Worm (Caenorhabditis elegans) whole organism, late embryonic: ENCODE measurements around the gene ZK1067.3.

ENCODE experiments used
- C08G9.2 ChIP-seq: sonication (generic microtip); optimal IDR thresholded peaks from 2 replicates; lab custom pipeline; 2016; ENCODE audit warnings: mild to moderate bottlenecking, missing genetic modification characterization, moderate library complexity, missing compliant biosample characterization
- K09A11.1 ChIP-seq: sonication (generic microtip); optimal IDR thresholded peaks from 2 replicates; lab custom pipeline; 2017; ENCODE audit warnings: antibody characterized with exemption, mild to moderate bottlenecking, missing genetic modification characterization, missing compliant biosample characterization; ENCODE audit not compliant: insufficient read depth
- Y22D7AL.16 ChIP-seq: sonication (generic microtip); optimal IDR thresholded peaks from 2 replicates; lab custom pipeline; 2016; ENCODE audit warnings: missing genetic modification characterization, missing compliant biosample characterization
- ahr-1 ChIP-seq: sonication (generic microtip); optimal IDR thresholded peaks from 2 replicates; lab custom pipeline; 2016; ENCODE audit warnings: missing genetic modification characterization, missing compliant biosample characterization
- ama-1 ChIP-seq: fragments of 150-350 bp; optimal IDR thresholded peaks from 2 replicates; lab custom pipeline; 2014
- ceh-14 ChIP-seq: sonication (generic microtip); optimal IDR thresholded peaks from 2 replicates; lab custom pipeline; 2016; ENCODE audit warnings: missing genotype, missing genetic modification characterization, missing compliant biosample characterization
- ceh-2 ChIP-seq: sonication (generic microtip); optimal IDR thresholded peaks from 2 replicates; lab custom pipeline; 2016; ENCODE audit warnings: missing genotype, missing genetic modification characterization, missing compliant biosample characterization
- ceh-24 ChIP-seq: sonication (generic microtip); optimal IDR thresholded peaks from 2 replicates; lab custom pipeline; 2016; ENCODE audit warnings: mild to moderate bottlenecking, missing genetic modification characterization, missing compliant biosample characterization
- ceh-31 ChIP-seq: sonication (generic microtip); optimal IDR thresholded peaks from 2 replicates; lab custom pipeline; 2016; ENCODE audit warnings: missing genetic modification characterization, missing compliant biosample characterization
- ceh-34 ChIP-seq: sonication (generic microtip); optimal IDR thresholded peaks from 2 replicates; lab custom pipeline; 2016; ENCODE audit warnings: mild to moderate bottlenecking, missing genetic modification characterization, missing compliant biosample characterization
- ceh-48 ChIP-seq: sonication (generic microtip); optimal IDR thresholded peaks from 2 replicates; lab custom pipeline; 2016; ENCODE audit warnings: missing genetic modification characterization, inconsistent platforms, missing compliant biosample characterization
- dmd-4 ChIP-seq: sonication (generic microtip); optimal IDR thresholded peaks from 2 replicates; lab custom pipeline; 2016; ENCODE audit warnings: borderline replicate concordance, missing genetic modification characterization, missing compliant biosample characterization
- dve-1 ChIP-seq: sonication (generic microtip); optimal IDR thresholded peaks from 2 replicates; lab custom pipeline; 2017; ENCODE audit warnings: antibody characterized with exemption, mild to moderate bottlenecking, missing genetic modification characterization, missing compliant biosample characterization
- ets-4 ChIP-seq: sonication (generic microtip); optimal IDR thresholded peaks from 2 replicates; lab custom pipeline; 2016; ENCODE audit warnings: missing genetic modification characterization, missing compliant biosample characterization
- eyg-1 ChIP-seq: sonication (generic microtip); optimal IDR thresholded peaks from 2 replicates; lab custom pipeline; 2016; ENCODE audit warnings: missing genotype, missing genetic modification characterization, missing compliant biosample characterization
- fax-1 ChIP-seq: sonication (generic microtip); optimal IDR thresholded peaks from 2 replicates; lab custom pipeline; 2016; ENCODE audit warnings: missing genotype, missing genetic modification characterization, missing compliant biosample characterization
- fkh-10 ChIP-seq: fragments of 150-350 bp; optimal IDR thresholded peaks from 2 replicates; lab custom pipeline; 2014; ENCODE audit warnings: missing biosample characterization, missing genetic modification reagents, missing genetic modification characterization
- fkh-6 ChIP-seq: sonication (generic microtip); optimal IDR thresholded peaks from 2 replicates; lab custom pipeline; 2016; ENCODE audit warnings: missing genetic modification characterization, missing compliant biosample characterization
- hlh-15 ChIP-seq: sonication (generic microtip); optimal IDR thresholded peaks from 2 replicates; lab custom pipeline; 2016; ENCODE audit warnings: missing genetic modification characterization, missing compliant biosample characterization
- hlh-30 ChIP-seq: sonication (generic microtip); optimal IDR thresholded peaks from 2 replicates; lab custom pipeline; 2017; ENCODE audit warnings: antibody characterized with exemption, missing genetic modification characterization, missing compliant biosample characterization; ENCODE audit not compliant: insufficient read depth
- hlh-6 ChIP-seq: sonication (generic microtip); optimal IDR thresholded peaks from 2 replicates; lab custom pipeline; 2016; ENCODE audit warnings: missing genotype, missing genetic modification characterization, missing compliant biosample characterization
- hlh-8 ChIP-seq: sonication (generic microtip); optimal IDR thresholded peaks from 2 replicates; lab custom pipeline; 2016; ENCODE audit warnings: missing genotype, missing genetic modification characterization, missing compliant biosample characterization
- lim-6 ChIP-seq: sonication (generic microtip); optimal IDR thresholded peaks from 2 replicates; lab custom pipeline; 2016; ENCODE audit warnings: missing genetic modification characterization, missing compliant biosample characterization
- lin-11 ChIP-seq: fragments of 200-800 bp; sonication (Bioruptor generic); optimal IDR thresholded peaks from 2 replicates; lab custom pipeline; 2018; ENCODE audit warnings: mild to moderate bottlenecking, missing genetic modification characterization, missing compliant biosample characterization
- madf-2 ChIP-seq: sonication (generic microtip); optimal IDR thresholded peaks from 2 replicates; lab custom pipeline; 2017; ENCODE audit warnings: missing genetic modification characterization, missing compliant biosample characterization
- nhr-232 ChIP-seq: sonication (generic microtip); optimal IDR thresholded peaks from 2 replicates; lab custom pipeline; 2016; ENCODE audit warnings: missing genetic modification characterization, missing compliant biosample characterization
- odd-2 ChIP-seq: sonication (generic microtip); optimal IDR thresholded peaks from 2 replicates; lab custom pipeline; 2017; ENCODE audit warnings: antibody characterized with exemption, mild to moderate bottlenecking, missing genetic modification characterization, missing compliant biosample characterization
- pag-3 ChIP-seq: sonication (generic microtip); optimal IDR thresholded peaks from 2 replicates; lab custom pipeline; 2016; ENCODE audit warnings: missing compliant biosample characterization, missing genetic modification characterization, borderline replicate concordance
- pat-9 ChIP-seq: fragments of 200-800 bp; sonication (Bioruptor generic); optimal IDR thresholded peaks from 2 replicates; lab custom pipeline; 2018; ENCODE audit warnings: mild to moderate bottlenecking, missing genetic modification characterization, moderate library complexity, missing compliant biosample characterization
- pax-1 ChIP-seq: fragments of 150-350 bp; optimal IDR thresholded peaks from 2 replicates; lab custom pipeline; 2014; ENCODE audit warnings: missing biosample characterization, missing genetic modification characterization
- pha-2 ChIP-seq: sonication (generic microtip); optimal IDR thresholded peaks from 2 replicates; lab custom pipeline; 2017; ENCODE audit warnings: mild to moderate bottlenecking, missing genetic modification characterization, missing compliant biosample characterization
- pros-1 ChIP-seq: fragments of 150-350 bp; optimal IDR thresholded peaks from 2 replicates; lab custom pipeline; 2014; ENCODE audit warnings: missing biosample characterization, missing genetic modification reagents, missing genetic modification characterization
- sdc-2 ChIP-seq: sonication (generic microtip); optimal IDR thresholded peaks from 2 replicates; lab custom pipeline; 2016; ENCODE audit warnings: missing genotype, missing genetic modification characterization, missing compliant biosample characterization
- sox-2 ChIP-seq: fragments of 200-800 bp; sonication (Bioruptor generic); IDR thresholded peaks from 2 replicates; pipeline ENCODE4 v1.3.6; 2022; ENCODE audit warnings: missing genetic modification reagents, missing genetic modification characterization, missing compliant biosample characterization
- sox-4 ChIP-seq: sonication (generic microtip); optimal IDR thresholded peaks from 2 replicates; lab custom pipeline; 2017; ENCODE audit warnings: mild to moderate bottlenecking, missing genetic modification characterization, inconsistent platforms, missing compliant biosample characterization
- ttx-3 ChIP-seq: sonication (generic microtip); optimal IDR thresholded peaks from 2 replicates; lab custom pipeline; 2016; ENCODE audit warnings: missing genetic modification reagents, missing genetic modification characterization, missing compliant biosample characterization
- unc-55 ChIP-seq: sonication (generic microtip); optimal IDR thresholded peaks from 2 replicates; lab custom pipeline; 2017; ENCODE audit warnings: missing biosample characterization, missing genetic modification reagents, missing genetic modification characterization
- ztf-16 ChIP-seq: sonication (generic microtip); optimal IDR thresholded peaks from 2 replicates; lab custom pipeline; 2017; ENCODE audit warnings: missing genetic modification characterization, missing compliant biosample characterization

Gene ZK1067.3

DNA sequence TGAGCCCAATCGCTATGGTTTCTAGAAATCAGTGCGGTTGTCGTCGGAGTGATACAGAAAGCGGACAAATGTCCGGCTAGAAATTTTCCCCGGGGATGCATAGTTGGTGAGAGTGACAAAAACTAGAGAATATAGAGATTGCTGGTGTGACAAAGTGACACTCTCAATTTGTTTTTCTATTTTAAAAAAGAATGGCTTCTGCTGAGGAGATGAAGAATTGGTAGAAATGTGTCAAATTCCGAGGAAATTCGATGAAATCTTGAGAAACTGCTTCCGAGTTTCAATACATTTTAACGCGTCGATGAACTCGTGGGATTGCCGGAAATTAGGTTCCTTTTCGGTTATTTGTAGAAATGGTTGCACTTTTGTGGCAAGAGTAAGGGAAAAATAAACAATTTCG lies 28.9 kb upstream of the ZK1067.3 start, which contains the start of gene twk-4:
twk-4 (minus strand) TSS at position 101 of the 400 bp plus-strand sequence.
- TF ChIP-seq pax-1 = no peak
- TF ChIP-seq pros-1 = no peak
- TF ChIP-seq, all 69 proteins: peak for 0

DNA sequence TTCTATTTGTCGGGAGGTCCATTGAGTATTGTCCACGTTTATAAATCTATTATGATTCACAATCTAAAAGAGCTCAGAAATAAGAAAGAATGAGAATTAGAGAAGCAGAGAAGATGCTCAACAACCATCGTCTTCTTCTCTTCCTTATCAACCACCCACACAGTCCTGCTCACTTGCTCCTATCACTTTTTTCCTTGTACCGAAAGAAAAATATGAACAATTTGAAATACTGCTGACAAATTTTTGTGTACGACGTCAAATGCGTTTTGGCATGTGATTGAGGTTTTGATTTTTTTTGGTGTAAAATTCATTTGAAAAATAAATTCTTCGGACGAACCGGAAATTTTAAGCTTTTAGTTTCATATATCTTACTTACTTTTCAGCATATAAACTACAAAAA lies 26.7 kb upstream of the ZK1067.3 start:
- TF ChIP-seq ceh-14 (no peak), dve-1 (no peak), ama-1 (lab: Kevin White, UChicago) (no peak), pha-2 (tag; lab: Kevin White, UChicago) (no peak), lim-6 (tag; lab: Kevin White, UChicago) (no peak), hlh-30 (no peak), sdc-2 (tag; lab: Kevin White, UChicago) (no peak), dmd-4 (tag; lab: Kevin White, UChicago) (no peak), Y22D7AL.16 (tag; lab: Kevin White, UChicago) (no peak)

- TF ChIP-seq ceh-34 (tag; lab: Kevin White, UChicago) = no peak
- no peak for TF ChIP-seq hlh-15 (tag; lab: Kevin White, UChicago)
- no peak for TF ChIP-seq ceh-2
- no peak for TF ChIP-seq fkh-10 (GFP tag; lab: Kevin White, UChicago)
- no peak for TF ChIP-seq pax-1
- TF ChIP-seq unc-55 (GFP tag; lab: Kevin White, UChicago) = no peak
- TF ChIP-seq dve-1 = no peak
- no peak for TF ChIP-seq ama-1 (lab: Kevin White, UChicago)
- no peak for TF ChIP-seq ahr-1 (tag; lab: Kevin White, UChicago)
- no peak for TF ChIP-seq K09A11.1 (tag; lab: Kevin White, UChicago)
- TF ChIP-seq, all 69 proteins: peak for 0
Observed at ce11 chrII:9197212-9197611, 25.9 kb upstream of the ZK1067.3 start, which contains the start of gene let-23. let-23 (plus strand) TSS chrII:9197512.

ce11 chrII:9210076-9210475 lies 13.0 kb upstream of the ZK1067.3 start, which contains the start of gene ZK1067.4:
ZK1067.4 (plus strand) TSS chrII:9210376.
- TF ChIP-seq madf-2 (tag; lab: Kevin White, UChicago) (no peak), lin-11 (tag; lab: Kevin White, UChicago) (no peak), ttx-3 (tag; lab: Kevin White, UChicago) (no peak), nhr-232 (tag; lab: Kevin White, UChicago) (no peak), ets-4 (tag; lab: Kevin White, UChicago) (no peak), hlh-8 (tag; lab: Kevin White, UChicago) (no peak), odd-2 (no peak), C08G9.2 (tag; lab: Kevin White, UChicago) (no peak), ceh-31 (tag; lab: Kevin White, UChicago) (no peak), eyg-1 (no peak), ceh-48 (tag; lab: Kevin White, UChicago) (no peak)
- TF ChIP-seq, all 69 proteins: peak for 0

- TF ChIP-seq ceh-24 (no peak), ceh-48 (tag; lab: Kevin White, UChicago) (no peak), dve-1 (no peak), ama-1 (lab: Kevin White, UChicago) (no peak), hlh-6 (tag; lab: Kevin White, UChicago) (no peak), sox-2 (GFP tag; lab: Robert Waterston, UW) (no peak), ahr-1 (tag; lab: Kevin White, UChicago) (no peak), eyg-1 (no peak), fkh-6 (no peak), pat-9 (tag; lab: Kevin White, UChicago) (no peak), pag-3 (tag; lab: Kevin White, UChicago) (no peak), fax-1 (tag; lab: Kevin White, UChicago) (no peak), ztf-16 (tag; lab: Kevin White, UChicago) (no peak), ttx-3 (tag; lab: Kevin White, UChicago) (no peak), sox-4 (tag; lab: Kevin White, UChicago) (no peak)
Observed at ce11 chrII:9211684-9212083, 11.4 kb upstream of the ZK1067.3 start.
